Fruit fly (Drosophila melanogaster) whole organism, pupa: ENCODE results near the gene CG7879.
A peak's percentile ranks its signal among the peaks of the same experiment; 100 is the strongest.

Source experiments
- CG10348 ChIP-seq: fragments of 200-800 bp; sonication (Bioruptor generic); IDR thresholded peaks from 2 replicates; pipeline ENCODE4 v1.3.6; 2022; ENCODE audit warnings: missing biosample characterization, missing genetic modification characterization
- CG12605 ChIP-seq: fragments of 200-800 bp; sonication (Bioruptor generic); IDR thresholded peaks from 2 replicates; pipeline ENCODE4 v1.3.6; 2022; ENCODE audit warnings: missing biosample characterization, missing genetic modification characterization
- CG13204 ChIP-seq: fragments of 200-800 bp; sonication (Bioruptor generic); optimal IDR thresholded peaks from 2 replicates; lab custom pipeline; 2018; ENCODE audit warnings: missing biosample characterization, mild to moderate bottlenecking, missing genetic modification characterization, moderate library complexity
- CG14655 ChIP-seq: fragments of 200-800 bp; sonication (Bioruptor generic); optimal IDR thresholded peaks from 3 replicates; lab custom pipeline; 2017; ENCODE audit warnings: mild to moderate bottlenecking, missing biosample characterization, missing genetic modification reagents, missing genetic modification characterization
- CG15710 ChIP-seq: fragments of 200-800 bp; sonication (Bioruptor generic); optimal IDR thresholded peaks from 2 replicates; lab custom pipeline; 2018; ENCODE audit warnings: missing biosample characterization, mild to moderate bottlenecking, missing genetic modification characterization, moderate library complexity
- CG17806 ChIP-seq: fragments of 200-800 bp; sonication (Bioruptor generic); optimal IDR thresholded peaks from 2 replicates; lab custom pipeline; 2018; ENCODE audit warnings: missing biosample characterization, mild to moderate bottlenecking, missing genetic modification characterization, moderate library complexity
- CG32121 ChIP-seq: fragments of 200-800 bp; sonication (Bioruptor generic); IDR thresholded peaks from 2 replicates; pipeline ENCODE4 v1.3.6; 2022; ENCODE audit warnings: missing biosample characterization, missing genetic modification characterization
- CG34367 ChIP-seq: fragments of 200-800 bp; sonication (Bioruptor generic); optimal IDR thresholded peaks from 2 replicates; lab custom pipeline; 2018; ENCODE audit warnings: missing biosample characterization, mild to moderate bottlenecking, missing genetic modification characterization
- CG4496 ChIP-seq: fragments of 200-800 bp; sonication (Bioruptor generic); IDR thresholded peaks from 3 replicates; pipeline ENCODE4 v1.3.6; 2022; ENCODE audit warnings: missing biosample characterization, missing genetic modification characterization
- CG8159 ChIP-seq: fragments of 200-800 bp; sonication (Bioruptor generic); optimal IDR thresholded peaks from 3 replicates; lab custom pipeline; 2018; ENCODE audit warnings: missing biosample characterization, mild to moderate bottlenecking, missing genetic modification characterization, moderate library complexity
- CG8301 ChIP-seq: fragments of 200-800 bp; sonication (Bioruptor generic); optimal IDR thresholded peaks from 2 replicates; lab custom pipeline; 2018; ENCODE audit warnings: missing biosample characterization, mild to moderate bottlenecking, missing genetic modification characterization
- CG9948 ChIP-seq: fragments of 200-800 bp; sonication (Bioruptor generic); optimal IDR thresholded peaks from 2 replicates; lab custom pipeline; 2018; ENCODE audit warnings: missing biosample characterization, mild to moderate bottlenecking, missing genetic modification characterization, moderate library complexity
- D1 ChIP-seq: fragments of 200-800 bp; sonication (Bioruptor generic); optimal IDR thresholded peaks from 2 replicates; lab custom pipeline; 2018; ENCODE audit warnings: missing biosample characterization, mild to moderate bottlenecking, missing genetic modification characterization, moderate library complexity
- EcR ChIP-seq: fragments of 200-800 bp; sonication (Bioruptor generic); optimal IDR thresholded peaks from 3 replicates; lab custom pipeline; 2019; ENCODE audit warnings: missing biosample characterization, missing genetic modification characterization, mild to moderate bottlenecking, moderate library complexity, missing genetic modification reagents
- Ets98B ChIP-seq: fragments of 200-800 bp; sonication (Bioruptor generic); IDR thresholded peaks from 2 replicates; pipeline ENCODE4 v1.3.6; 2022; ENCODE audit warnings: missing biosample characterization, missing genetic modification characterization
- Pif1A ChIP-seq: fragments of 200-800 bp; sonication (Bioruptor generic); optimal IDR thresholded peaks from 3 replicates; lab custom pipeline; 2016; ENCODE audit warnings: missing biosample characterization, missing genetic modification characterization
- Pif1B ChIP-seq: fragments of 200-800 bp; sonication (Bioruptor generic); optimal IDR thresholded peaks from 3 replicates; lab custom pipeline; 2016; ENCODE audit warnings: missing biosample characterization, missing genetic modification characterization
- Snoo ChIP-seq: fragments of 200-800 bp; sonication (Bioruptor generic); optimal IDR thresholded peaks from 3 replicates; lab custom pipeline; 2017; ENCODE audit warnings: missing biosample characterization, mild to moderate bottlenecking, missing genetic modification characterization, inconsistent platforms
- gl ChIP-seq: fragments of 200-800 bp; sonication (Bioruptor generic); optimal IDR thresholded peaks from 2 replicates; lab custom pipeline; 2018; ENCODE audit warnings: missing biosample characterization, mild to moderate bottlenecking, missing genetic modification characterization
- rn ChIP-seq: fragments of 200-800 bp; sonication (Bioruptor generic); IDR thresholded peaks from 2 replicates; pipeline ENCODE4 v1.3.6; 2022; ENCODE audit warnings: missing biosample characterization, missing genetic modification characterization

The CG7879 gene

dm6 chr3L:1575731-1576376 lies 7.4 kb upstream of the CG7879 start:
- TF ChIP-seq Ets98B (GFP tag; lab: Robert Waterston, UW) = no peak
- TF ChIP-seq CG8159 (tag; lab: Kevin White, UChicago) = peak; percentile 8
- TF ChIP-seq EcR (GFP tag; lab: Kevin White, UChicago) = no peak
- no peak for TF ChIP-seq CG34367 (tag; lab: Kevin White, UChicago)
- TF ChIP-seq D1 (tag; lab: Kevin White, UChicago) = no peak
- TF ChIP-seq CG32121 = 0 out of 2 replicates have a peak, but pooled peaks have one; percentile 32
- TF ChIP-seq CG13204 (GFP tag; lab: Kevin White, UChicago) = no peak
- TF ChIP-seq CG4496 (GFP tag; lab: Robert Waterston, UW) = no peak
- TF ChIP-seq Pif1A (GFP tag; lab: Kevin White, UChicago) = peak; percentile 22
- TF ChIP-seq Pif1B (GFP tag; lab: Kevin White, UChicago) = no peak
- no peak for TF ChIP-seq CG12605 (GFP tag; lab: Robert Waterston, UW)
- TF ChIP-seq rn (GFP tag; lab: Robert Waterston, UW) = no peak
- no peak for TF ChIP-seq CG8301 (tag; lab: Kevin White, UChicago)

DNA sequence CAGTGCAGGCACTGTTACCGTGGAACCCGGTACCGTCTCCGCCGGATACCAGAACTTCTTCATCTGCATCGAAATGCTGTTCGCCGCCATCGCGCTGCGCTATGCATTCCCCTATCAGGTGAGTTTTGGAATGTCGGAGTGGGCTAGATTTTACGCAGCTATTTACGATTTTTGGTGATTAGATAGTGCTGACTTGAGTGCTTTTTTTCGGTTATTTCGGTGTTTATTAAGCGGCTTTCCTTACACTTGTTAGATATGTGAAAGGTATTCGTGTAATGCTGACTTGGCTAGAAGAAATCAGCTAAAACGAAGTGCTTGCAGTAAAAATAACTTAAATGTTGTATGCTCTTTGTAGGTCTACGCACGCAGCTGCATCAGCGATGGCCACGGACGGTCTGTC lies 4.8 kb upstream of the CG7879 start:
- TF ChIP-seq CG8159 (tag; lab: Kevin White, UChicago) = no peak
- TF ChIP-seq CG4496 (GFP tag; lab: Robert Waterston, UW) = no peak
- TF ChIP-seq Snoo (tag; lab: Kevin White, UChicago) = no peak
- no peak for TF ChIP-seq CG17806 (tag; lab: Kevin White, UChicago)
- TF ChIP-seq rn (GFP tag; lab: Robert Waterston, UW) = no peak
- no peak for TF ChIP-seq CG34367 (tag; lab: Kevin White, UChicago)
- no peak for TF ChIP-seq EcR (GFP tag; lab: Kevin White, UChicago)
- TF ChIP-seq CG12605 (GFP tag; lab: Robert Waterston, UW) = no peak
- no peak for TF ChIP-seq Pif1B (GFP tag; lab: Kevin White, UChicago)
- TF ChIP-seq CG15710 (tag; lab: Kevin White, UChicago) = no peak
- TF ChIP-seq CG9948 = no peak
- TF ChIP-seq Ets98B (GFP tag; lab: Robert Waterston, UW) = no peak
- TF ChIP-seq CG13204 (GFP tag; lab: Kevin White, UChicago) = no peak
- no peak for TF ChIP-seq CG14655 (GFP tag; lab: Kevin White, UChicago)
- no peak for TF ChIP-seq CG32121
- no peak for TF ChIP-seq D1 (tag; lab: Kevin White, UChicago)
- no peak for TF ChIP-seq CG8301 (tag; lab: Kevin White, UChicago)
- TF ChIP-seq Pif1A (GFP tag; lab: Kevin White, UChicago) = no peak
- no peak for TF ChIP-seq CG10348 (GFP tag; lab: Robert Waterston, UW)
- no peak for TF ChIP-seq gl (tag; lab: Kevin White, UChicago)

dm6 chr3L:1571077-1571476 lies 2.7 kb upstream of the CG7879 start:
- TF ChIP-seq EcR (GFP tag; lab: Kevin White, UChicago) (no peak), CG8159 (tag; lab: Kevin White, UChicago) (no peak), CG17806 (tag; lab: Kevin White, UChicago) (no peak), CG34367 (tag; lab: Kevin White, UChicago) (no peak), CG4496 (GFP tag; lab: Robert Waterston, UW) (no peak), CG32121 (no peak), Pif1A (GFP tag; lab: Kevin White, UChicago) (no peak)

DNA sequence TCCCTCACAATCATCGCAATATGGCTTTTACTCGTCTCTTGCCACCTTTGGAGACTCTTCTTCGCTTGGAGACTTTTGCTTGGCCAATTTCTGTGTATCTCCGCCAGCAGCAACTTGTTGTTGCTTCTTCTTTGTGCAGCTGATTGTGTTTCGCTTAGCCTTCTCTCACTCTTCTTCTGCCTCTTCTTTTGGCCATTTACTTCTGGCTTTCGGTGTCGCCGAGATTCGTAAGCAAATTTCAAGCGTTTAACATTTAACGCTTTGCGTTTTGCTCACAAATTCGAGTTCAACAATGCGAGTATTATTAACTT lies 1.5 kb upstream of the CG7879 start:
- TF ChIP-seq CG32121 = 0 out of 2 replicates have a peak, but pooled peaks have one; percentile 28
- TF ChIP-seq CG12605 (GFP tag; lab: Robert Waterston, UW) = peak; percentile 64
- no peak for TF ChIP-seq CG10348 (GFP tag; lab: Robert Waterston, UW)
- peak; percentile 44 for TF ChIP-seq EcR (GFP tag; lab: Kevin White, UChicago)
- TF ChIP-seq, all 21 proteins: peak for 3

DNA sequence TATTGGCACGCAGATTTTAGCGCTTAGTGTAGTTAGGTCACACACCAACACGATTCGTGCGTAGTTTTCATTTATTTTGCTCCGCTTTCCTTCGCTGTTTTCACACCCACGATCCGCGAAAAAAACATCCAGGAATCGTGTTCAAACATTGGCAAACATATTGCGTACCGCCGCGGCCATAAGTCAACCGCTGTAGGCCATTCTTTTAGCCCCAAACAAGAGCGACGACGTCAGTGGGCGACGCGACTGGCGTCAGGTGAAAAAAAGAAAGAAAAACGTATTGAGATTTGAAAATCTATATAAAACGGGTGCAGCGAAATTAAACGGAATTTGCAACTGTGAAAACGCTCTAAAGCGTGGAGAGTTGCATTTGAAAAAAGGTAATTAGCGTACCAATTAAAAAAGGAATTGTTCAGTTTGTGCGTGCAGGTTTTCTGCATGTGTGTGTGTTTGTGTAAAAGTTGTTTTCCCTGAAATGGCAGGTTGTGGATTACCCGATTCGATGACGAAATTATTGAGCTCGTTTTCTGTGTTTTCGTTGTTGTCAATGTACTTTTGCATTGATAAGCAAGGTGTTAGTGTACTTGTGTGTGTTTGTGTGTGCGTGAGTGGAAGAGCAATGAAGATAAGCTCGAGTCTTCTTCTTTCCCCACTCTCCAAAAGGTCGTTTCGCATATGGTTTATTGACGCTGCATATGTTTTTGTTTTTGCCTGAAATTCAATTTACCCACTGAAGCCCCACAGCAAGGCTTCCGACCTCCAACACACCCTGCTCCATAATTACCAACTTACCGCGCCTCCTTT lies 956 bp upstream of the CG7879 start, which contains the start of gene Tmep:
Gene Tmep, plus strand, starts transcription at position 20 of the 804 bp plus-strand sequence.
- no peak for TF ChIP-seq CG13204 (GFP tag; lab: Kevin White, UChicago)
- peak; percentile 75 for TF ChIP-seq EcR (GFP tag; lab: Kevin White, UChicago)
- no peak for TF ChIP-seq CG8301 (tag; lab: Kevin White, UChicago)
- no peak for TF ChIP-seq CG12605 (GFP tag; lab: Robert Waterston, UW)
- no peak for TF ChIP-seq Pif1B (GFP tag; lab: Kevin White, UChicago)

DNA sequence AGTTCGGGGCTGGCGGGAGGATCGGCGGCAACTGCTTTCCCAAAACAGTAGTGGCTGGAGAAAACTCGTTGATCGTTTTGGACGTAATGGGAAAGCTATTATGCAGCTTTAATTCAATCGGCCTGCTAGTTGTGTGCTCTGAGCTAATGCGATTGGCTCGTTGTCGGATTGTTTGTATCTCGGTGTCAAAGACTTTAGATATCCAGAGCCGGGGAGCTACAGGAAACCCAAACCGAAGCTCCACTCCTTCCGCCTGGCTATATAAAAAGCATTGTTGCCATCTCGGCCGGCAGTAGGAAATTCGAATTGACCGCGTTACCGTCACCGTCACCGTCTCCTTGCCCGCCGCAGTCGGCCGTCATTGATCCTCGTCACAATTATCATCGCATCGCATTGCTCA lies 3.3 kb downstream of the CG7879 start, which contains the start of gene CG12003:
Gene CG12003, plus strand, starts transcription at position 301 of the 400 bp plus-strand sequence.
- no peak for TF ChIP-seq Snoo (tag; lab: Kevin White, UChicago)
- TF ChIP-seq Pif1A (GFP tag; lab: Kevin White, UChicago) = no peak
- no peak for TF ChIP-seq EcR (GFP tag; lab: Kevin White, UChicago)
- TF ChIP-seq CG12605 (GFP tag; lab: Robert Waterston, UW) = no peak
- TF ChIP-seq CG14655 (GFP tag; lab: Kevin White, UChicago) = no peak
- TF ChIP-seq CG10348 (GFP tag; lab: Robert Waterston, UW) = no peak
